Fruit fly (Drosophila melanogaster) S2 (cell line): ENCODE results near the gene Or2a.

Experiments
- CG8478 ChIP-seq: fragments of >200 bp; optimal IDR thresholded peaks from 2 replicates; lab custom pipeline; 2018
- CTCF ChIP-seq, 2 experiments: fragments of >200 bp; optimal IDR thresholded peaks; 2 replicates each; lab custom pipeline; 2018

dm6 chrX:2270557-2270930 is 24.5 kb downstream of the Or2a start, which contains the start of gene CG2924:
- TF ChIP-seq CG8478 (no peak), CTCF (optimal IDR thresholded peaks at IDR 0.05; lab: Kevin White, UChicago) (peak; percentile 76 to 78)
